Fruit fly (Drosophila melanogaster) whole organism, embryonic: Measurements from ENCODE around the gene gro.

Experiments used
- Adf1 ChIP-seq: fragments of 200-800 bp; sonication (Bioruptor generic); IDR thresholded peaks from 2 replicates; pipeline ENCODE4 v1.3.6; 2022; ENCODE audit warnings: missing biosample characterization, missing genetic modification characterization
- Aef1 ChIP-seq: fragments of 200-800 bp; sonication (Bioruptor generic); IDR thresholded peaks from 3 replicates; pipeline ENCODE4 v1.3.6; 2022; ENCODE audit warnings: missing biosample characterization, missing genetic modification characterization
- Antp ChIP-seq: fragments of 200-800 bp; sonication (Bioruptor generic); optimal IDR thresholded peaks from 3 replicates; lab custom pipeline; 2016; ENCODE audit warnings: missing biosample characterization, missing genetic modification characterization
- Awh ChIP-seq: fragments of 200-800 bp; sonication (Bioruptor generic); IDR thresholded peaks from 2 replicates; pipeline ENCODE4, ENCODE4 v1.3.6; 2022; ENCODE audit warnings: missing biosample characterization, missing genetic modification characterization
- CG10654 ChIP-seq: fragments of 200-800 bp; sonication (Bioruptor generic); optimal IDR thresholded peaks from 2 replicates; lab custom pipeline; 2016; ENCODE audit warnings: missing biosample characterization, missing genetic modification characterization
- CG11093 ChIP-seq: fragments of 200-800 bp; sonication (Bioruptor generic); IDR thresholded peaks from 3 replicates; pipeline ENCODE4 v1.3.6; 2022; ENCODE audit warnings: missing biosample characterization, missing genetic modification characterization
- CG12769 ChIP-seq: fragments of 200-800 bp; sonication (Bioruptor generic); optimal IDR thresholded peaks from 2 replicates; lab custom pipeline; 2019; ENCODE audit warnings: missing biosample characterization, mild to moderate bottlenecking, missing genetic modification characterization, moderate library complexity
- CG13624 ChIP-seq: fragments of 200-800 bp; sonication (Bioruptor generic); optimal IDR thresholded peaks from 2 replicates; lab custom pipeline; 2016; ENCODE audit warnings: missing biosample characterization, missing genetic modification characterization
- CG17186 ChIP-seq: fragments of 200-800 bp; sonication (Bioruptor generic); optimal IDR thresholded peaks from 3 replicates; lab custom pipeline; 2017; ENCODE audit warnings: missing biosample characterization, missing genetic modification reagents, missing genetic modification characterization
- CG1792 ChIP-seq: fragments of 200-800 bp; sonication (Bioruptor generic); optimal IDR thresholded peaks from 2 replicates; lab custom pipeline; 2016; ENCODE audit warnings: missing biosample characterization, missing genetic modification characterization
- CG1832 ChIP-seq: fragments of 200-800 bp; sonication (Bioruptor generic); optimal IDR thresholded peaks from 2 replicates; lab custom pipeline; 2017; ENCODE audit warnings: missing biosample characterization, mild to moderate bottlenecking, missing genetic modification characterization, inconsistent platforms
- CG6791 ChIP-seq: fragments of 200-800 bp; sonication (Bioruptor generic); IDR thresholded peaks from 3 replicates; pipeline ENCODE4 v1.3.6; 2022; ENCODE audit warnings: missing biosample characterization, missing genetic modification characterization; ENCODE audit not compliant: partially characterized antibody
- CG8089 ChIP-seq: fragments of 200-800 bp; sonication (Bioruptor generic); optimal IDR thresholded peaks from 3 replicates; lab custom pipeline; 2016; ENCODE audit warnings: missing biosample characterization, missing genetic modification characterization
- CG8281 ChIP-seq: fragments of 200-800 bp; sonication (Bioruptor generic); optimal IDR thresholded peaks from 2 replicates; lab custom pipeline; 2018; ENCODE audit warnings: missing biosample characterization, mild to moderate bottlenecking, missing genetic modification characterization, moderate library complexity
- CG8290 ChIP-seq, 3 experiments: fragments of 200-800 bp; sonication (Bioruptor generic); optimal IDR thresholded peaks; 2 replicates each; lab custom pipeline; 2016 to 2019; ENCODE audit warnings: missing biosample characterization in 3 of 3, missing genetic modification characterization in 3 of 3, mild to moderate bottlenecking in 2 of 3, moderate library complexity in 1 of 3
- CG8478 ChIP-seq: fragments of >200 bp; optimal IDR thresholded peaks from 2 replicates; lab custom pipeline; 2018
- CG9797 ChIP-seq: fragments of 200-800 bp; sonication (Bioruptor generic); optimal IDR thresholded peaks from 3 replicates; lab custom pipeline; 2018; ENCODE audit warnings: missing biosample characterization, mild to moderate bottlenecking, missing genetic modification characterization
- D ChIP-seq, 2 experiments: fragments of 200-800 bp in 1 of 2; fragments of >200 bp in 1 of 2; sonication (Bioruptor generic) in 1 of 2; optimal IDR thresholded peaks; 2 replicates in 1 of 2; 3 replicates in 1 of 2; lab custom pipeline; 2017; ENCODE audit warnings: mild to moderate bottlenecking in 1 of 2, missing biosample characterization in 1 of 2, missing genetic modification characterization in 1 of 2, missing genetic modification reagents in 1 of 2
- Ets65A ChIP-seq: fragments of 200-800 bp; sonication (Bioruptor generic); peaks from one replicate; lab custom pipeline; 2016; ENCODE audit warnings: missing biosample characterization, missing genetic modification characterization
- MBD-R2 ChIP-seq: fragments of 200-800 bp; sonication (Bioruptor generic); IDR thresholded peaks from 2 replicates; pipeline ENCODE4 v1.3.6; 2022; ENCODE audit warnings: missing biosample characterization, missing genetic modification characterization
- Med ChIP-seq: fragments of 200-800 bp; sonication (Bioruptor generic); peaks from one replicate; lab custom pipeline; 2016; ENCODE audit warnings: missing biosample characterization, missing genetic modification characterization, mild to moderate bottlenecking, inconsistent platforms, moderate library complexity
- Nf-YB ChIP-seq: fragments of 200-800 bp; sonication (Bioruptor generic); optimal IDR thresholded peaks from 3 replicates; lab custom pipeline; 2019; ENCODE audit warnings: missing biosample characterization, mild to moderate bottlenecking, missing genetic modification characterization, moderate library complexity
- Optix ChIP-seq: fragments of 200-800 bp; sonication (Bioruptor generic); IDR thresholded peaks from 3 replicates; pipeline ENCODE4 v1.3.6; 2022; ENCODE audit warnings: missing biosample characterization, missing genetic modification characterization
- Rfx ChIP-seq: fragments of 200-800 bp; sonication (Bioruptor generic); IDR thresholded peaks from 2 replicates; pipeline ENCODE4 v1.3.6; 2022; ENCODE audit warnings: missing biosample characterization, missing genetic modification characterization
- Ssrp ChIP-seq: fragments of 200-800 bp; sonication (Bioruptor generic); optimal IDR thresholded peaks from 2 replicates; lab custom pipeline; 2018; ENCODE audit warnings: missing biosample characterization, mild to moderate bottlenecking, missing genetic modification characterization, moderate library complexity
- Trl ChIP-seq, 3 experiments: fragments of >200 bp in 2 of 3; fragments of 200-800 bp in 1 of 3; sonication (Bioruptor generic) in 1 of 3; optimal IDR thresholded peaks; 2 replicates in 1 of 3; 3 replicates in 2 of 3; lab custom pipeline; 2016 to 2017; ENCODE audit warnings: missing biosample characterization in 1 of 3, missing genetic modification characterization in 1 of 3
- Usf ChIP-seq: fragments of 200-800 bp; sonication (Bioruptor generic); optimal IDR thresholded peaks from 2 replicates; lab custom pipeline; 2017; ENCODE audit warnings: missing genotype, missing biosample characterization, missing genetic modification characterization
- Xbp1 ChIP-seq: fragments of 200-800 bp; sonication (Bioruptor generic); optimal IDR thresholded peaks from 3 replicates; lab custom pipeline; 2016; ENCODE audit warnings: missing biosample characterization, mild to moderate bottlenecking, missing genetic modification characterization
- ab ChIP-seq: fragments of 200-800 bp; sonication (Bioruptor generic); optimal IDR thresholded peaks from 2 replicates; lab custom pipeline; 2016; ENCODE audit warnings: missing biosample characterization, missing genetic modification characterization
- ac ChIP-seq: fragments of 200-800 bp; sonication (Bioruptor generic); optimal IDR thresholded peaks from 3 replicates; lab custom pipeline; 2017; ENCODE audit warnings: missing biosample characterization, mild to moderate bottlenecking, missing genetic modification characterization
- cad ChIP-seq: fragments of >200 bp; optimal IDR thresholded peaks from 2 replicates; lab custom pipeline; 2017; ENCODE audit warnings: missing biosample characterization, missing genetic modification characterization
- crc ChIP-seq: fragments of 200-800 bp; sonication (Bioruptor generic); optimal IDR thresholded peaks from 2 replicates; lab custom pipeline; 2016; ENCODE audit warnings: missing biosample characterization, missing genetic modification characterization
- croc ChIP-seq: fragments of 200-800 bp; sonication (Bioruptor generic); conservative IDR thresholded peaks from 3 replicates; pipeline ENCODE4 v1.3.6; 2022; ENCODE audit warnings: missing biosample characterization, missing genetic modification characterization
- fd96Cb ChIP-seq: fragments of 200-800 bp; sonication (Bioruptor generic); optimal IDR thresholded peaks from 2 replicates; lab custom pipeline; 2018; ENCODE audit warnings: missing biosample characterization, mild to moderate bottlenecking, missing genetic modification characterization, moderate library complexity
- gem ChIP-seq: fragments of 200-800 bp; sonication (Bioruptor generic); optimal IDR thresholded peaks from 2 replicates; lab custom pipeline; 2019; ENCODE audit warnings: missing biosample characterization, mild to moderate bottlenecking, missing genetic modification characterization, moderate library complexity
- grn ChIP-seq: fragments of 200-800 bp; sonication (Bioruptor generic); optimal IDR thresholded peaks from 3 replicates; lab custom pipeline; 2017; ENCODE audit warnings: missing biosample characterization, missing genetic modification characterization
- her ChIP-seq: fragments of 200-800 bp; sonication (Bioruptor generic); optimal IDR thresholded peaks from 2 replicates; lab custom pipeline; 2016; ENCODE audit warnings: missing biosample characterization, missing genetic modification characterization
- jumu ChIP-seq: fragments of 200-800 bp; sonication (Bioruptor generic); optimal IDR thresholded peaks from 3 replicates; lab custom pipeline; 2016; ENCODE audit warnings: missing biosample characterization, missing genetic modification characterization
- kay ChIP-seq: fragments of 200-800 bp; sonication (Bioruptor generic); optimal IDR thresholded peaks from 2 replicates; lab custom pipeline; 2016; ENCODE audit warnings: missing biosample characterization, missing genetic modification characterization
- kni ChIP-seq: fragments of 200-800 bp; sonication (Bioruptor generic); optimal IDR thresholded peaks from 3 replicates; lab custom pipeline; 2017; ENCODE audit warnings: mild to moderate bottlenecking, missing biosample characterization, missing genetic modification reagents, missing genetic modification characterization
- nerfin-2 ChIP-seq: fragments of 200-800 bp; sonication (Bioruptor generic); IDR thresholded peaks from 2 replicates; pipeline ENCODE4 v1.3.6; 2022; ENCODE audit warnings: missing biosample characterization, missing genetic modification characterization; ENCODE audit not compliant: partially characterized antibody
- oc ChIP-seq: fragments of 200-800 bp; sonication (Bioruptor generic); optimal IDR thresholded peaks from 2 replicates; lab custom pipeline; 2018; ENCODE audit warnings: missing biosample characterization, mild to moderate bottlenecking, missing genetic modification characterization, moderate library complexity
- row ChIP-seq: fragments of 200-800 bp; sonication (Bioruptor generic); IDR thresholded peaks from 3 replicates; pipeline ENCODE4 v1.3.6; 2022; ENCODE audit warnings: missing biosample characterization, missing genetic modification characterization
- sima ChIP-seq: fragments of 200-800 bp; sonication (Bioruptor generic); optimal IDR thresholded peaks from 2 replicates; lab custom pipeline; 2016; ENCODE audit warnings: missing biosample characterization, missing genetic modification characterization
- stc ChIP-seq: fragments of 200-800 bp; sonication (Bioruptor generic); IDR thresholded peaks from 2 replicates; pipeline ENCODE4 v1.3.6; 2022; ENCODE audit warnings: missing biosample characterization, missing genetic modification characterization
- unc-4 ChIP-seq: fragments of 200-800 bp; sonication (Bioruptor generic); IDR thresholded peaks from 2 replicates; pipeline ENCODE4 v1.3.6; 2022; ENCODE audit warnings: missing biosample characterization, missing genetic modification characterization; ENCODE audit not compliant: partially characterized antibody

gro gene

DNA sequence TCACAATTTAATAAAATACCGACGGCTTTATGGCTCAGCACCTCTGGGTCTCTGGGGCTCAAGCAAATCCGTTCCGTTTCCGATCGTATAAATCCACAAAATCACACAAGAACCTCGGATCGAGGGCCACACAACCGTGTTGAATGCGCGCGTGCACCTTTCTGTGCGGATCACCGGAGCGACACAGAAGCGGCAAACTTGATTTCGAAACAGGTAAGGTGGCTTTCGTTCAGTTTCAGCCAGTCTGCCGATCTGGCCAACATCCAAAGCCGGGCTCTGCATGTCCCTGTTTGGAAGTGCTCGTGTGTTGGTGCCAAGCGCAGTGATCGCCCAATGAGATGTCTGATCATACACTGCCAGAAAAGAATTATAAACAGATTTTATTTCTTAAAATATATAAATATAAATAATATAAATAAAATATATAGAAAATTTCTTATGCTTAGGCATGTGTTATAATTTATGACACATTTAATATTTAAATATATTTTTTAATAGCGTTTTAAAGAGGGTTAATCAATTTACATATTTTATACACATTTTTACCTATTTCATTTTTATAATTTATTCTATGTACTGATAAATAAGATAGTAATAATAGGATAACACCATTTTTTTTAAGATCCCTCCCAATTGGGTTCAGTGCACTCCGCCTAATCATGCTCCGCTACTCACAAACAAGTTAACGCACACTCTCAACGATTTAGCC lies 57.1 kb downstream of the gro start, which contains the start of gene dysf (continued):
- TF ChIP-seq CG1832 (GFP tag; lab: Kevin White, UChicago) (no peak), CG10654 (GFP tag; lab: Kevin White, UChicago) (peak; percentile 40), stc (GFP tag; lab: Robert Waterston, UW) (peak; percentile 45; the same call in 1 of the 2 replicates)

DNA sequence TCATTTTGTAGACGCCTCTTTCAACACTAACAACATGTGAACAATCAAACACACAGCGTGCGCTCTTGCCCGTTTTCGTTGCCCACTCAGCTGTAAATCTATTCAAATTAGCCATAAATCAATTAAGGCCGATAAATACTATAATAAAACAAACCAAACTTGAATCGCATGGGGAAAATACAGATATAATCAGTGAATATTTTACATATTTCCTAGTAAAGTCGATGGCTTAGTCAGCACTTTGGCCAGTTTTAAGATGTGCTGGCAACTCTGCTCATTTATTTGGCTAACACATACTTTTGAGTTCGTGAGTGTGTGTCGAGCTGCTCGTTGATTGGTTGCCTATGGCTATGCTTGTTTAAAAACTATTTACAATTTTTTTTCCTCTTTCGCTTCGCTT lies 57.7 kb downstream of the gro start:
- TF ChIP-seq MBD-R2 (GFP tag; lab: Robert Waterston, UW) (no peak), Optix (GFP tag; lab: Robert Waterston, UW) (no peak; the same call in 2 of the 3 replicates), CG13624 (GFP tag; lab: Kevin White, UChicago) (peak; percentile 5), CG17186 (GFP tag; lab: Kevin White, UChicago) (no peak), CG1792 (GFP tag; lab: Kevin White, UChicago) (no peak), Antp (GFP tag; lab: Kevin White, UChicago) (peak; percentile 24), Med (GFP tag; lab: Kevin White, UChicago) (peak; percentile 81), Awh (no peak), grn (peak; percentile 23), jumu (GFP tag; lab: Kevin White, UChicago) (no peak), croc (GFP tag; lab: Robert Waterston, UW) (no peak), nerfin-2 (GFP tag; lab: Robert Waterston, UW) (no peak), Aef1 (0 out of 3 replicates have a peak, but pooled peaks have one; percentile 6), cad (GFP tag; lab: Kevin White, UChicago) (peak; percentile 36), gem (tag; lab: Kevin White, UChicago) (no peak), CG8478 (no peak), CG12769 (tag; lab: Kevin White, UChicago) (peak; percentile 61), sima (no peak), ab (GFP tag; lab: Kevin White, UChicago) (peak; percentile 7), Rfx (GFP tag; lab: Robert Waterston, UW) (peak; percentile 6; the same call in 1 of the 2 replicates), unc-4 (no peak), Xbp1 (GFP tag; lab: Kevin White, UChicago) (no peak), CG11093 (GFP tag; lab: Robert Waterston, UW) (no peak), Ets65A (peak; percentile 45), crc (GFP tag; lab: Kevin White, UChicago) (peak; percentile 1), CG8281 (no peak), CG6791 (GFP tag; lab: Robert Waterston, UW) (no peak), CG8089 (no peak), her (GFP tag; lab: Kevin White, UChicago) (peak; percentile 23), ac (GFP tag; lab: Kevin White, UChicago) (no peak), D (optimal IDR thresholded peaks at IDR 0.05; lab: Kevin White, UChicago) (peak; percentile 54), D (GFP tag; optimal IDR thresholded peaks at IDR 0.05; lab: Kevin White, UChicago) (no peak), CG9797 (GFP tag; lab: Kevin White, UChicago) (no peak), Nf-YB (GFP tag; lab: Kevin White, UChicago) (peak; percentile 97), Usf (GFP tag; lab: Kevin White, UChicago) (no peak), CG8290 (GFP tag; optimal IDR thresholded peaks at IDR 0.05; lab: Kevin White, UChicago) (no peak), CG8290 (tag; optimal IDR thresholded peaks at IDR 0.05; lab: Kevin White, UChicago) (peak in 1 of 2 experiments; percentile 40), kay (peak; percentile 34), Trl (optimal IDR thresholded peaks at IDR 0.05; lab: Kevin White, UChicago) (peak in 1 of 2 experiments; percentile 22), Trl (GFP tag; optimal IDR thresholded peaks at IDR 0.05; lab: Kevin White, UChicago) (no peak), Adf1 (GFP tag; lab: Robert Waterston, UW) (no peak), kni (GFP tag; lab: Kevin White, UChicago) (peak; percentile 23), row (GFP tag; lab: Robert Waterston, UW) (peak; percentile 32; the same call in 1 of the 3 replicates), oc (peak; percentile 5), fd96Cb (tag; lab: Kevin White, UChicago) (no peak), stc (GFP tag; lab: Robert Waterston, UW) (0 out of 2 replicates have a peak, but pooled peaks have one; percentile 5), Ssrp (no peak)
